Fruit fly (Drosophila melanogaster) whole organism, embryonic: Measurements from ENCODE around the gene CG44158.

ENCODE experiments used
- Abd-B ChIP-seq: fragments of 200-800 bp; sonication (Bioruptor generic); optimal IDR thresholded peaks from 2 replicates; lab custom pipeline; 2018; ENCODE audit warnings: missing biosample characterization, mild to moderate bottlenecking, missing genetic modification characterization, moderate library complexity
- Bdp1 ChIP-seq: fragments of 200-800 bp; sonication (Bioruptor generic); optimal IDR thresholded peaks from 3 replicates; lab custom pipeline; 2016; ENCODE audit warnings: missing biosample characterization, missing genetic modification characterization
- CG10267 ChIP-seq: fragments of 200-800 bp; sonication (Bioruptor generic); optimal IDR thresholded peaks from 2 replicates; lab custom pipeline; 2018; ENCODE audit warnings: missing biosample characterization, mild to moderate bottlenecking, missing genetic modification characterization, moderate library complexity
- CG10979 ChIP-seq: fragments of 200-800 bp; sonication (Bioruptor generic); optimal IDR thresholded peaks from 2 replicates; lab custom pipeline; 2018; ENCODE audit warnings: missing biosample characterization, mild to moderate bottlenecking, missing genetic modification characterization, moderate library complexity
- CG11093 ChIP-seq: fragments of 200-800 bp; sonication (Bioruptor generic); IDR thresholded peaks from 3 replicates; pipeline ENCODE4 v1.3.6; 2022; ENCODE audit warnings: missing biosample characterization, missing genetic modification characterization
- CG11696 ChIP-seq: fragments of 200-800 bp; sonication (Bioruptor generic); IDR thresholded peaks from 2 replicates; pipeline ENCODE4 v1.3.6; 2022; ENCODE audit warnings: missing biosample characterization, missing genetic modification characterization
- CG12391 ChIP-seq: fragments of 200-800 bp; sonication (Bioruptor generic); optimal IDR thresholded peaks from 3 replicates; lab custom pipeline; 2018; ENCODE audit warnings: missing biosample characterization, mild to moderate bottlenecking, missing genetic modification characterization, moderate library complexity
- CG12659 ChIP-seq: fragments of 200-800 bp; sonication (Bioruptor generic); optimal IDR thresholded peaks from 3 replicates; lab custom pipeline; 2017; ENCODE audit warnings: mild to moderate bottlenecking, missing biosample characterization, missing genetic modification reagents, missing genetic modification characterization
- CG13424 ChIP-seq: fragments of 200-800 bp; sonication (Bioruptor generic); optimal IDR thresholded peaks from 2 replicates; lab custom pipeline; 2019; ENCODE audit warnings: missing biosample characterization, mild to moderate bottlenecking, missing genetic modification characterization, moderate library complexity
- CG13894 ChIP-seq: fragments of 200-800 bp; sonication (Bioruptor generic); optimal IDR thresholded peaks from 3 replicates; lab custom pipeline; 2018; ENCODE audit warnings: missing biosample characterization, mild to moderate bottlenecking, missing genetic modification characterization, moderate library complexity
- CG15696 ChIP-seq: fragments of 200-800 bp; sonication (Bioruptor generic); optimal IDR thresholded peaks from 2 replicates; lab custom pipeline; 2019; ENCODE audit warnings: missing biosample characterization, mild to moderate bottlenecking, missing genetic modification characterization, moderate library complexity
- CG1647 ChIP-seq: fragments of 200-800 bp; sonication (Bioruptor generic); optimal IDR thresholded peaks from 3 replicates; lab custom pipeline; 2016; ENCODE audit warnings: missing biosample characterization, missing genetic modification characterization
- CG17385 ChIP-seq: fragments of 200-800 bp; sonication (Bioruptor generic); optimal IDR thresholded peaks from 3 replicates; lab custom pipeline; 2018; ENCODE audit warnings: missing biosample characterization, mild to moderate bottlenecking, missing genetic modification characterization
- CG17829 ChIP-seq: fragments of 200-800 bp; optimal IDR thresholded peaks from 2 replicates; lab custom pipeline; 2019; ENCODE audit warnings: missing biosample characterization, mild to moderate bottlenecking, missing genetic modification characterization, moderate library complexity
- CG2889 ChIP-seq: fragments of 200-800 bp; sonication (Bioruptor generic); IDR thresholded peaks from 3 replicates; pipeline ENCODE4 v1.3.6; 2022; ENCODE audit warnings: missing biosample characterization, missing genetic modification characterization
- CG32772 ChIP-seq: fragments of 200-800 bp; sonication (Bioruptor generic); IDR thresholded peaks from 2 replicates; pipeline ENCODE4 v1.3.6; 2022; ENCODE audit warnings: missing biosample characterization, missing genetic modification characterization
- CG4360 ChIP-seq: fragments of 200-800 bp; sonication (Bioruptor generic); IDR thresholded peaks from 2 replicates; pipeline ENCODE4 v1.3.6; 2022; ENCODE audit warnings: missing biosample characterization, missing genetic modification characterization
- CG7987 ChIP-seq: fragments of 200-800 bp; sonication (Bioruptor generic); optimal IDR thresholded peaks from 2 replicates; lab custom pipeline; 2018; ENCODE audit warnings: missing biosample characterization, mild to moderate bottlenecking, missing genetic modification characterization, moderate library complexity
- CG9437 ChIP-seq: fragments of 200-800 bp; sonication (Bioruptor generic); optimal IDR thresholded peaks from 2 replicates; lab custom pipeline; 2018; ENCODE audit warnings: missing biosample characterization, mild to moderate bottlenecking, missing genetic modification characterization
- CG9817 ChIP-seq: fragments of 200-800 bp; sonication (Bioruptor generic); optimal IDR thresholded peaks from 2 replicates; lab custom pipeline; 2018; ENCODE audit warnings: missing biosample characterization, mild to moderate bottlenecking, missing genetic modification characterization, moderate library complexity
- CG9932 ChIP-seq: fragments of 200-800 bp; sonication (Bioruptor generic); IDR thresholded peaks from 2 replicates; pipeline ENCODE4 v1.3.6; 2022; ENCODE audit warnings: missing biosample characterization, missing genetic modification characterization
- CkIIα-i1 ChIP-seq: fragments of 200-800 bp; sonication (Bioruptor generic); IDR thresholded peaks from 2 replicates; pipeline ENCODE4 v1.3.6; 2022; ENCODE audit warnings: missing biosample characterization, missing genetic modification characterization
- Dek ChIP-seq: fragments of 200-800 bp; sonication (Bioruptor generic); optimal IDR thresholded peaks from 3 replicates; lab custom pipeline; 2019; ENCODE audit warnings: missing biosample characterization, mild to moderate bottlenecking, missing genetic modification characterization, moderate library complexity
- Dfd ChIP-seq, 2 experiments: fragments of >200 bp; optimal IDR thresholded peaks; 2 replicates each; lab custom pipeline; 2017; ENCODE audit warnings: missing biosample characterization in 2 of 2, missing genetic modification characterization in 2 of 2
- E2f2 ChIP-seq: fragments of 200-800 bp; sonication (Bioruptor generic); IDR thresholded peaks from 2 replicates; pipeline ENCODE4 v1.3.6; 2022; ENCODE audit warnings: missing biosample characterization, missing genetic modification characterization
- Elba2 ChIP-seq: fragments of 200-800 bp; sonication (Bioruptor generic); optimal IDR thresholded peaks from 3 replicates; lab custom pipeline; 2016; ENCODE audit warnings: missing biosample characterization, missing genetic modification characterization
- Ets65A ChIP-seq: fragments of 200-800 bp; sonication (Bioruptor generic); peaks from one replicate; lab custom pipeline; 2016; ENCODE audit warnings: missing biosample characterization, missing genetic modification characterization
- Hr3 ChIP-seq: fragments of 200-800 bp; sonication (Bioruptor generic); optimal IDR thresholded peaks from 3 replicates; lab custom pipeline; 2016; ENCODE audit warnings: missing biosample characterization, missing genetic modification characterization
- Lim3 ChIP-seq: fragments of 200-800 bp; sonication (Bioruptor generic); IDR thresholded peaks from 2 replicates; pipeline ENCODE4 v1.3.6; 2022; ENCODE audit warnings: missing biosample characterization, missing genetic modification characterization
- Med ChIP-seq: fragments of 200-800 bp; sonication (Bioruptor generic); peaks from one replicate; lab custom pipeline; 2016; ENCODE audit warnings: missing biosample characterization, missing genetic modification characterization, mild to moderate bottlenecking, inconsistent platforms, moderate library complexity
- Optix ChIP-seq: fragments of 200-800 bp; sonication (Bioruptor generic); IDR thresholded peaks from 3 replicates; pipeline ENCODE4 v1.3.6; 2022; ENCODE audit warnings: missing biosample characterization, missing genetic modification characterization
- Side ChIP-seq: fragments of 200-800 bp; sonication (Bioruptor generic); optimal IDR thresholded peaks from 2 replicates; lab custom pipeline; 2016; ENCODE audit warnings: missing biosample characterization, missing genetic modification characterization
- Sox100B ChIP-seq: fragments of 200-800 bp; sonication (Bioruptor generic); optimal IDR thresholded peaks from 3 replicates; lab custom pipeline; 2018; ENCODE audit warnings: missing biosample characterization, mild to moderate bottlenecking, missing genetic modification characterization
- Sry-β ChIP-seq: fragments of 200-800 bp; sonication (Bioruptor generic); optimal IDR thresholded peaks from 2 replicates; lab custom pipeline; 2018; ENCODE audit warnings: missing biosample characterization, mild to moderate bottlenecking, missing genetic modification characterization, moderate library complexity
- Taf1 ChIP-seq: fragments of 200-800 bp; sonication (Bioruptor generic); IDR thresholded peaks from 2 replicates; pipeline ENCODE4 v1.3.6; 2022; ENCODE audit warnings: missing biosample characterization, missing genetic modification characterization
- abd-A ChIP-seq: fragments of 200-800 bp; sonication (Bioruptor generic); optimal IDR thresholded peaks from 3 replicates; lab custom pipeline; 2019; ENCODE audit warnings: missing biosample characterization, mild to moderate bottlenecking, missing genetic modification characterization, moderate library complexity
- bigmax ChIP-seq: fragments of 200-800 bp; sonication (Bioruptor generic); optimal IDR thresholded peaks from 2 replicates; lab custom pipeline; 2018; ENCODE audit warnings: missing biosample characterization, mild to moderate bottlenecking, missing genetic modification characterization
- caup ChIP-seq: fragments of 200-800 bp; sonication (Bioruptor generic); optimal IDR thresholded peaks from 3 replicates; lab custom pipeline; 2017; ENCODE audit warnings: missing biosample characterization, mild to moderate bottlenecking, missing genetic modification characterization, moderate library complexity; ENCODE audit not compliant: severe bottlenecking
- crol ChIP-seq: fragments of 200-800 bp; sonication (Bioruptor generic); IDR thresholded peaks from 2 replicates; pipeline ENCODE4 v1.3.6; 2022; ENCODE audit warnings: missing biosample characterization, missing genetic modification characterization
- cwo ChIP-seq: fragments of 200-800 bp; sonication (Bioruptor generic); optimal IDR thresholded peaks from 3 replicates; lab custom pipeline; 2017; ENCODE audit warnings: missing biosample characterization, missing genetic modification characterization, mild to moderate bottlenecking, moderate library complexity, missing genetic modification reagents
- en ChIP-seq: fragments of 200-800 bp; sonication (Bioruptor generic); optimal IDR thresholded peaks from 2 replicates; lab custom pipeline; 2016; ENCODE audit warnings: missing biosample characterization, missing genetic modification characterization
- fd102C ChIP-seq: fragments of 200-800 bp; sonication (Bioruptor generic); optimal IDR thresholded peaks from 2 replicates; lab custom pipeline; 2018; ENCODE audit warnings: missing biosample characterization, mild to moderate bottlenecking, missing genetic modification characterization, moderate library complexity
- fu2 ChIP-seq: fragments of 200-800 bp; sonication (Bioruptor generic); optimal IDR thresholded peaks from 2 replicates; lab custom pipeline; 2016; ENCODE audit warnings: missing biosample characterization, missing genetic modification characterization
- gcm2 ChIP-seq: fragments of 200-800 bp; sonication (Bioruptor generic); optimal IDR thresholded peaks from 2 replicates; lab custom pipeline; 2016; ENCODE audit warnings: missing biosample characterization, missing genetic modification characterization
- kah ChIP-seq: fragments of 200-800 bp; sonication (Bioruptor generic); optimal IDR thresholded peaks from 2 replicates; lab custom pipeline; 2018; ENCODE audit warnings: missing biosample characterization, mild to moderate bottlenecking, missing genetic modification characterization
- ken ChIP-seq: fragments of 200-800 bp; sonication (Bioruptor generic); IDR thresholded peaks from 3 replicates; pipeline ENCODE4 v1.3.6; 2022; ENCODE audit warnings: missing biosample characterization, missing genetic modification characterization
- nmo ChIP-seq: fragments of 200-800 bp; sonication (Bioruptor generic); optimal IDR thresholded peaks from 2 replicates; lab custom pipeline; 2018; ENCODE audit warnings: missing biosample characterization, mild to moderate bottlenecking, missing genetic modification characterization, moderate library complexity
- shn ChIP-seq: fragments of 200-800 bp; sonication (Bioruptor generic); optimal IDR thresholded peaks from 3 replicates; lab custom pipeline; 2016; ENCODE audit warnings: missing biosample characterization, missing genetic modification characterization
- sug ChIP-seq: fragments of 200-800 bp; optimal IDR thresholded peaks from 2 replicates; lab custom pipeline; 2019; ENCODE audit warnings: missing biosample characterization, mild to moderate bottlenecking, missing genetic modification characterization, moderate library complexity
- tap ChIP-seq: fragments of 200-800 bp; optimal IDR thresholded peaks from 3 replicates; lab custom pipeline; 2019; ENCODE audit warnings: missing biosample characterization, mild to moderate bottlenecking, missing genetic modification characterization, moderate library complexity
- ttk ChIP-seq: fragments of 200-800 bp; sonication (Bioruptor generic); IDR thresholded peaks from 2 replicates; pipeline ENCODE4 v2.1.2; 2022; ENCODE audit warnings: missing biosample characterization, missing genetic modification characterization
- unpg ChIP-seq: fragments of 200-800 bp; sonication (Bioruptor generic); optimal IDR thresholded peaks from 3 replicates; lab custom pipeline; 2018; ENCODE audit warnings: missing biosample characterization, mild to moderate bottlenecking, missing genetic modification characterization, moderate library complexity

The CG44158 gene

DNA sequence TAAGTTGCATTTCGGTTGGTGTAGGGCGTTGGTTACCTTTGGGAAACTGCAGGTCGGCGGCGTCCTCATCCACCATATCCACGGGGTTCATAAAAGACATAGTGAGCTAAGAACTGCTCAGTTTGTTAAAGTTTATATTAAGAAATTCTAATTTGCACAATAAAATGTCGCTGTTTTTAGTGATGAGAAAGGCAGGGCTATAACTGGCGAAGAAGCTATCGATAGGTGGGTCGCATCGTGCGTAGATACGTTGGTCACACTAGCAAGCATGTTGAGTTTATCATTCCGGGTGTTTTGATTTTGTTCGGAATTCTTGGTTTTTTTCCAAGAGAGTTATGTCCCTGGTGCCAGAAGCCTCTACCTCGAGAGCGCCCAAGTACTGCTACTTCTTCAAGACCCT lies 46.7 kb downstream of the CG44158 start, which contains the start of the genes Ada2a, Polr2D, Tgs1 and moi (continued):
- TF ChIP-seq CG13894 (tag; lab: Kevin White, UChicago), result no peak
- TF ChIP-seq shn, result no peak
- no peak for TF ChIP-seq Ets65A (GFP tag; lab: Kevin White, UChicago)
- TF ChIP-seq CG12391, result no peak
- TF ChIP-seq Dek (tag; lab: Kevin White, UChicago), result no peak
- TF ChIP-seq sug, result no peak
- TF ChIP-seq Dfd (GFP tag; optimal IDR thresholded peaks at IDR 0.05; lab: Kevin White, UChicago), result no peak
- no peak for TF ChIP-seq Abd-B (GFP tag; lab: Kevin White, UChicago)
- TF ChIP-seq CkIIα-i1 (GFP tag; lab: Robert Waterston, UW), result no peak
- TF ChIP-seq caup (GFP tag; lab: Kevin White, UChicago), result no peak
- TF ChIP-seq Optix (GFP tag; lab: Robert Waterston, UW), result no peak
- no peak for TF ChIP-seq Bdp1 (GFP tag; lab: Kevin White, UChicago)
- TF ChIP-seq CG15696, result no peak
- TF ChIP-seq nmo (GFP tag; lab: Kevin White, UChicago), result peak; percentile 7
- no peak for TF ChIP-seq CG4360 (GFP tag; lab: Robert Waterston, UW)
- TF ChIP-seq Med (GFP tag; lab: Kevin White, UChicago), result peak; percentile 82
- TF ChIP-seq Sox100B, result no peak
- no peak for TF ChIP-seq ttk (GFP tag; lab: Robert Waterston, UW)
- TF ChIP-seq CG9932 (GFP tag; lab: Robert Waterston, UW), result peak; percentile 44
- no peak for TF ChIP-seq CG13424 (tag; lab: Kevin White, UChicago)
- no peak for TF ChIP-seq abd-A
- no peak for TF ChIP-seq unpg
- peak; percentile 79 for TF ChIP-seq E2f2
- peak; percentile 42 for TF ChIP-seq CG12659 (GFP tag; lab: Kevin White, UChicago)
- TF ChIP-seq Sry-β, result no peak
- TF ChIP-seq bigmax (GFP tag; lab: Kevin White, UChicago), result no peak
- no peak for TF ChIP-seq CG11696 (GFP tag; lab: Robert Waterston, UW)
- TF ChIP-seq CG9817 (tag; lab: Kevin White, UChicago), result no peak
- TF ChIP-seq Elba2, result peak; percentile 55
- no peak for TF ChIP-seq CG10267 (tag; lab: Kevin White, UChicago)
- TF ChIP-seq tap (tag; lab: Kevin White, UChicago), result no peak
- no peak for TF ChIP-seq Taf1 (GFP tag; lab: Robert Waterston, UW)
- TF ChIP-seq CG2889 (GFP tag; lab: Robert Waterston, UW), result no peak
- TF ChIP-seq fu2 (GFP tag; lab: Kevin White, UChicago), result no peak
- no peak for TF ChIP-seq fd102C (GFP tag; lab: Kevin White, UChicago)
- no peak for TF ChIP-seq CG9437 (GFP tag; lab: Kevin White, UChicago)
- no peak for TF ChIP-seq CG10979 (tag; lab: Kevin White, UChicago)
- no peak for TF ChIP-seq CG17385
- no peak for TF ChIP-seq ken
- TF ChIP-seq Side (GFP tag; lab: Kevin White, UChicago), result no peak
- TF ChIP-seq gcm2 (GFP tag; lab: Kevin White, UChicago), result no peak
- TF ChIP-seq CG11093 (GFP tag; lab: Robert Waterston, UW), result no peak
- no peak for TF ChIP-seq CG1647
- no peak for TF ChIP-seq cwo (GFP tag; lab: Kevin White, UChicago)
- no peak for TF ChIP-seq crol (GFP tag; lab: Robert Waterston, UW)
- no peak for TF ChIP-seq Hr3 (GFP tag; lab: Kevin White, UChicago)
- TF ChIP-seq CG32772, result no peak
- TF ChIP-seq CG7987, result no peak
- TF ChIP-seq Lim3 (GFP tag; lab: Robert Waterston, UW), result no peak
- no peak for TF ChIP-seq en
- no peak for TF ChIP-seq kah (GFP tag; lab: Kevin White, UChicago)
- TF ChIP-seq CG17829 (tag; lab: Kevin White, UChicago), result peak; percentile 12
